Worm (Caenorhabditis elegans) whole organism, L3 larva: ENCODE results near the gene sup-10.

Experiments used
- ZK546.5 ChIP-seq: sonication (generic microtip); optimal IDR thresholded peaks from 2 replicates; lab custom pipeline; 2017; ENCODE audit warnings: missing biosample characterization, missing genetic modification characterization
- ceh-16 ChIP-seq: sonication (generic microtip); optimal IDR thresholded peaks from 2 replicates; lab custom pipeline; 2017; ENCODE audit warnings: missing biosample characterization, missing genetic modification characterization
- lin-15B ChIP-seq: fragments of 150-350 bp; optimal IDR thresholded peaks from 2 replicates; lab custom pipeline; 2014; ENCODE audit warnings: missing biosample characterization, missing genetic modification characterization
- nhr-237 ChIP-seq: fragments of 150-350 bp; optimal IDR thresholded peaks from 2 replicates; lab custom pipeline; 2014; ENCODE audit warnings: missing biosample characterization, missing genetic modification characterization
- skn-1 ChIP-seq: fragments of 150-350 bp; optimal IDR thresholded peaks from 2 replicates; lab custom pipeline; 2014; ENCODE audit warnings: missing biosample characterization, missing genetic modification characterization

DNA sequence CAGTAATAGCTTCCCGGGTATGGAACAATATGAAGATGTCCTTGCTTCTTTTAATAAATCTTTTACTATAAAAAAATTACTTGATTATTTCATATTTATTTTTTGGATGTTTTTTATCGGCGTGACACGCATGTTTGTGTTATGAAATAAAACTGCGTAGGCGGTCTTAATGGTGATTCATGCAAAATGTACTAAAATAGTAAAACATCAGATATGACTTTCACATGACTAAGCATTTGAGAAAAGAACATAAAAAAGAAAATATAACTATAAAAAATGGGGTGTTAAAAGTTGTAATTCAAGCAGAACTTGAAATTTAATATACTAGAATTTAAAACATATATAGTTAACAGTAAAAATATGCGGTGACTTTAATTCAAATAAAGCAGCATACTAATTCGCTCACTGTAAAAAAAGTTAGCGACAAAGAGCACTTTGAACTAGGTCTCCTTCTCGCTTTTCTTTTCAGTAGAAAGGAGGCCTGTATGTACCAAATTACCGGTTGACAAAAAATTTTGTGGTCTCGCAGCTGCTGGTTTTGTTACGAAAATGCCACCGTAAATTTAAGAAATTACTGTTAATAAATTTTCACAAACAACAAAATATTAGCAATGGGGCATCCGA is 46.1 kb upstream of the sup-10 start:
- TF ChIP-seq ZK546.5: no peak
- TF ChIP-seq skn-1 (tag; lab: Kevin White, UChicago): no peak
- TF ChIP-seq lin-15B (tag; lab: Kevin White, UChicago): no peak
- TF ChIP-seq nhr-237 (tag; lab: Kevin White, UChicago): no peak
- no peak for TF ChIP-seq ceh-16 (tag; lab: Kevin White, UChicago)
